Worm (Caenorhabditis elegans) whole organism, late embryonic: ENCODE measurements around the gene F42F12.11.
"Not testable (repeated sequence)": the region's sequence is repeated elsewhere in the genome, so short reads cannot be mapped to it uniquely, and the experiment has no call there.

Experiments
- C38D4.7 ChIP-seq: fragments of 200-800 bp; sonication (Bioruptor generic); optimal IDR thresholded peaks from 2 replicates; lab custom pipeline; 2018; ENCODE audit warnings: mild to moderate bottlenecking, missing genetic modification characterization, moderate library complexity, missing compliant biosample characterization
- K02D7.2 ChIP-seq: sonication (generic microtip); optimal IDR thresholded peaks from 2 replicates; lab custom pipeline; 2017; ENCODE audit warnings: mild to moderate bottlenecking, missing genetic modification characterization, missing compliant biosample characterization
- K09A11.1 ChIP-seq: sonication (generic microtip); optimal IDR thresholded peaks from 2 replicates; lab custom pipeline; 2017; ENCODE audit warnings: antibody characterized with exemption, mild to moderate bottlenecking, missing genetic modification characterization, missing compliant biosample characterization; ENCODE audit not compliant: insufficient read depth
- T23F11.4 ChIP-seq: fragments of 200-800 bp; sonication (Bioruptor generic); optimal IDR thresholded peaks from 2 replicates; lab custom pipeline; 2018; ENCODE audit warnings: mild to moderate bottlenecking, missing genetic modification characterization, missing compliant biosample characterization
- ama-1 ChIP-seq: fragments of 150-350 bp; optimal IDR thresholded peaks from 2 replicates; lab custom pipeline; 2014
- ceh-19 ChIP-seq: fragments of 200-800 bp; sonication (Bioruptor generic); optimal IDR thresholded peaks from 2 replicates; lab custom pipeline; 2018; ENCODE audit warnings: mild to moderate bottlenecking, missing genetic modification characterization, missing compliant biosample characterization
- ceh-24 ChIP-seq: sonication (generic microtip); optimal IDR thresholded peaks from 2 replicates; lab custom pipeline; 2016; ENCODE audit warnings: mild to moderate bottlenecking, missing genetic modification characterization, missing compliant biosample characterization
- ceh-30 ChIP-seq: fragments of 150-350 bp; optimal IDR thresholded peaks from 2 replicates; lab custom pipeline; 2014; ENCODE audit warnings: missing biosample characterization, missing genetic modification characterization
- ceh-34 ChIP-seq: sonication (generic microtip); optimal IDR thresholded peaks from 2 replicates; lab custom pipeline; 2016; ENCODE audit warnings: mild to moderate bottlenecking, missing genetic modification characterization, missing compliant biosample characterization
- ceh-48 ChIP-seq: sonication (generic microtip); optimal IDR thresholded peaks from 2 replicates; lab custom pipeline; 2016; ENCODE audit warnings: missing genetic modification characterization, inconsistent platforms, missing compliant biosample characterization
- ceh-6 ChIP-seq: fragments of 200-800 bp; sonication (Bioruptor generic); optimal IDR thresholded peaks from 2 replicates; lab custom pipeline; 2018; ENCODE audit warnings: mild to moderate bottlenecking, missing genetic modification characterization, missing compliant biosample characterization
- ceh-9 ChIP-seq: sonication (generic microtip); optimal IDR thresholded peaks from 2 replicates; lab custom pipeline; 2016; ENCODE audit warnings: mild to moderate bottlenecking, missing genetic modification characterization, inconsistent platforms, missing compliant biosample characterization
- dve-1 ChIP-seq: sonication (generic microtip); optimal IDR thresholded peaks from 2 replicates; lab custom pipeline; 2017; ENCODE audit warnings: antibody characterized with exemption, mild to moderate bottlenecking, missing genetic modification characterization, missing compliant biosample characterization
- ets-4 ChIP-seq: sonication (generic microtip); optimal IDR thresholded peaks from 2 replicates; lab custom pipeline; 2016; ENCODE audit warnings: missing genetic modification characterization, missing compliant biosample characterization
- fax-1 ChIP-seq: sonication (generic microtip); optimal IDR thresholded peaks from 2 replicates; lab custom pipeline; 2016; ENCODE audit warnings: missing genotype, missing genetic modification characterization, missing compliant biosample characterization
- hlh-13 ChIP-seq: fragments of 200-800 bp; sonication (Bioruptor generic); optimal IDR thresholded peaks from 2 replicates; lab custom pipeline; 2018; ENCODE audit warnings: mild to moderate bottlenecking, missing genetic modification characterization, missing compliant biosample characterization
- mec-3 ChIP-seq: sonication (generic microtip); optimal IDR thresholded peaks from 2 replicates; lab custom pipeline; 2016; ENCODE audit warnings: borderline replicate concordance, missing genetic modification characterization, missing compliant biosample characterization
- nhr-11 ChIP-seq: fragments of 150-350 bp; optimal IDR thresholded peaks from 2 replicates; lab custom pipeline; 2014; ENCODE audit warnings: missing biosample characterization, missing genetic modification characterization
- nhr-232 ChIP-seq: sonication (generic microtip); optimal IDR thresholded peaks from 2 replicates; lab custom pipeline; 2016; ENCODE audit warnings: missing genetic modification characterization, missing compliant biosample characterization
- pat-9 ChIP-seq: fragments of 200-800 bp; sonication (Bioruptor generic); optimal IDR thresholded peaks from 2 replicates; lab custom pipeline; 2018; ENCODE audit warnings: mild to moderate bottlenecking, missing genetic modification characterization, moderate library complexity, missing compliant biosample characterization
- pax-1 ChIP-seq: fragments of 150-350 bp; optimal IDR thresholded peaks from 2 replicates; lab custom pipeline; 2014; ENCODE audit warnings: missing biosample characterization, missing genetic modification characterization
- sdc-2 ChIP-seq: sonication (generic microtip); optimal IDR thresholded peaks from 2 replicates; lab custom pipeline; 2016; ENCODE audit warnings: missing genotype, missing genetic modification characterization, missing compliant biosample characterization
- tbx-2 ChIP-seq: sonication (generic microtip); optimal IDR thresholded peaks from 2 replicates; lab custom pipeline; 2016; ENCODE audit warnings: missing genetic modification characterization, missing compliant biosample characterization
- tbx-7 ChIP-seq: sonication (generic microtip); optimal IDR thresholded peaks from 2 replicates; lab custom pipeline; 2016; ENCODE audit warnings: missing genotype, missing genetic modification characterization, missing compliant biosample characterization
- ttx-3 ChIP-seq: sonication (generic microtip); optimal IDR thresholded peaks from 2 replicates; lab custom pipeline; 2016; ENCODE audit warnings: missing genetic modification reagents, missing genetic modification characterization, missing compliant biosample characterization
- unc-3 ChIP-seq, 2 experiments: fragments of 200-800 bp in 1 of 2; sonication (Bioruptor generic) in 1 of 2; sonication (generic microtip) in 1 of 2; conservative IDR thresholded peaks in 1 of 2; optimal IDR thresholded peaks in 1 of 2; 2 replicates each; pipeline versions ENCODE4 v1.3.6 to Lab custom; 2016 to 2022; ENCODE audit warnings: missing compliant biosample characterization in 2 of 2, missing genetic modification characterization in 2 of 2, missing genetic modification reagents in 1 of 2
- unc-42 ChIP-seq: sonication (generic microtip); optimal IDR thresholded peaks from 2 replicates; lab custom pipeline; 2016; ENCODE audit warnings: missing genotype, missing genetic modification characterization, missing compliant biosample characterization
- unc-55 ChIP-seq: sonication (generic microtip); optimal IDR thresholded peaks from 2 replicates; lab custom pipeline; 2017; ENCODE audit warnings: missing biosample characterization, missing genetic modification reagents, missing genetic modification characterization
- zip-5 ChIP-seq: sonication (generic microtip); optimal IDR thresholded peaks from 2 replicates; lab custom pipeline; 2016; ENCODE audit warnings: missing genetic modification characterization, missing compliant biosample characterization
- ztf-16 ChIP-seq: sonication (generic microtip); optimal IDR thresholded peaks from 2 replicates; lab custom pipeline; 2017; ENCODE audit warnings: missing genetic modification characterization, missing compliant biosample characterization

Gene F42F12.11

ce11 chrX:12346729-12347128, at the start of gene F42F12.11:
F42F12.11 (plus strand) TSS chrX:12347029.
- TF ChIP-seq pat-9 (tag; lab: Kevin White, UChicago), result no peak

- TF ChIP-seq ceh-24 (tag; lab: Kevin White, UChicago) (no peak), zip-5 (tag; lab: Kevin White, UChicago) (no peak)
Observed at ce11 chrX:12298324-12298723, 48.5 kb upstream of the F42F12.11 start, which contains the start of gene W06D11.3. W06D11.3 (plus strand) TSS chrX:12298683.

- TF ChIP-seq fax-1, result no peak
- no peak for TF ChIP-seq ztf-16 (tag; lab: Kevin White, UChicago)
- no peak for TF ChIP-seq tbx-2 (tag; lab: Kevin White, UChicago)
- TF ChIP-seq ama-1 (lab: Kevin White, UChicago), result no peak
- no peak for TF ChIP-seq mec-3 (tag; lab: Kevin White, UChicago)
- no peak for TF ChIP-seq ceh-30
- TF ChIP-seq K02D7.2 (tag; lab: Kevin White, UChicago), result no peak
- TF ChIP-seq unc-55, result no peak
- TF ChIP-seq ceh-19, result no peak
- TF ChIP-seq sdc-2 (tag; lab: Kevin White, UChicago), result no peak
- no peak for TF ChIP-seq C38D4.7 (GFP tag; lab: Kevin White, UChicago)
- no peak for TF ChIP-seq ceh-9 (tag; lab: Kevin White, UChicago)
- TF ChIP-seq, all 69 proteins: peak for 0
Observed at ce11 chrX:12299834-12300233, 47.0 kb upstream of the F42F12.11 start, which contains the start of gene W06D11.5. W06D11.5 (plus strand) TSS chrX:12300134.

ce11 chrX:12302755-12303154, 44.1 kb upstream of the F42F12.11 start, which contains the start of gene dot-1.3:
dot-1.3 (minus strand) TSS chrX:12302855.
- not testable (repeated sequence) for TF ChIP-seq unc-42; ceh-6 (GFP tag; lab: Kevin White, UChicago); tbx-7 (tag; lab: Kevin White, UChicago)
- TF ChIP-seq, all 69 proteins: peak for 0; not testable (repeated sequence) for 69

ce11 chrX:12304231-12304630, 42.6 kb upstream of the F42F12.11 start:
- TF ChIP-seq ceh-34 (tag; lab: Kevin White, UChicago) (no peak), ceh-6 (GFP tag; lab: Kevin White, UChicago) (no peak), hlh-13 (GFP tag; lab: Kevin White, UChicago) (no peak), zip-5 (tag; lab: Kevin White, UChicago) (no peak)

- no peak for TF ChIP-seq ets-4
- TF ChIP-seq, all 69 proteins: peak for 0
Observed at ce11 chrX:12306565-12306964, 40.3 kb upstream of the F42F12.11 start, which contains the start of gene phf-32. phf-32 (plus strand) TSS chrX:12306865.

ce11 chrX:12308045-12308499, 38.8 kb upstream of the F42F12.11 start, which contains the start of gene F17A2.16:
F17A2.16 (plus strand) TSS chrX:12308449.
- not testable (repeated sequence) for TF ChIP-seq dve-1 (tag; lab: Kevin White, UChicago); unc-55; ceh-30
- TF ChIP-seq, all 69 proteins: peak for 0; not testable (repeated sequence) for 69

ce11 chrX:12313779-12314178, 33.0 kb upstream of the F42F12.11 start:
- no peak for TF ChIP-seq unc-3 (GFP tag; conservative IDR thresholded peaks at IDR 0.05; lab: Robert Waterston, UW)
- TF ChIP-seq unc-3 (tag; optimal IDR thresholded peaks at IDR 0.05; lab: Kevin White, UChicago), result no peak
- no peak for TF ChIP-seq ceh-9 (tag; lab: Kevin White, UChicago)
- TF ChIP-seq fax-1, result no peak
- TF ChIP-seq nhr-232, result no peak
- TF ChIP-seq sdc-2 (tag; lab: Kevin White, UChicago), result no peak
- TF ChIP-seq ceh-48, result no peak
- no peak for TF ChIP-seq nhr-11 (tag; lab: Kevin White, UChicago)
- TF ChIP-seq K02D7.2 (tag; lab: Kevin White, UChicago), result no peak
- TF ChIP-seq ceh-30, result no peak
- no peak for TF ChIP-seq ceh-24 (tag; lab: Kevin White, UChicago)
- TF ChIP-seq T23F11.4 (GFP tag; lab: Kevin White, UChicago), result no peak
- no peak for TF ChIP-seq ttx-3
- TF ChIP-seq pax-1 (tag; lab: Kevin White, UChicago), result no peak
- no peak for TF ChIP-seq K09A11.1
